Worm (Caenorhabditis elegans) whole organism, young adult: ENCODE measurements around the gene crls-1.

ENCODE experiments used
- F10E7.11 ChIP-seq: sonication (generic microtip); optimal IDR thresholded peaks from 2 replicates; lab custom pipeline; 2017; ENCODE audit warnings: mild to moderate bottlenecking, missing genetic modification characterization, moderate library complexity, missing compliant biosample characterization
- F22D6.2 ChIP-seq: sonication (generic microtip); optimal IDR thresholded peaks from 2 replicates; lab custom pipeline; 2016; ENCODE audit warnings: mild to moderate bottlenecking, missing genetic modification characterization, missing compliant biosample characterization
- F23B12.7 ChIP-seq: sonication (generic microtip); optimal IDR thresholded peaks from 2 replicates; lab custom pipeline; 2017; ENCODE audit warnings: missing genetic modification characterization, mild to moderate bottlenecking, missing compliant biosample characterization, antibody characterized with exemption, moderate library complexity; ENCODE audit not compliant: insufficient read depth
- ama-1 ChIP-seq, 3 experiments: fragments of 150-350 bp in 1 of 3; sonication (generic microtip) in 2 of 3; optimal IDR thresholded peaks; 2 replicates each; lab custom pipeline; 2014 to 2018; ENCODE audit warnings: missing biosample characterization in 2 of 3, missing genetic modification characterization in 2 of 3, missing genetic modification reagents in 2 of 3
- cebp-2 ChIP-seq: fragments of 200-800 bp; sonication (Bioruptor generic); IDR thresholded peaks from 2 replicates; pipeline ENCODE4 v1.3.6; 2022; ENCODE audit warnings: missing genetic modification characterization, missing compliant biosample characterization
- nhr-179 ChIP-seq: sonication (generic microtip); optimal IDR thresholded peaks from 2 replicates; lab custom pipeline; 2016; ENCODE audit warnings: mild to moderate bottlenecking, missing genetic modification characterization, missing compliant biosample characterization
- pha-4 ChIP-seq: fragments of 150-350 bp; sonication (generic microtip); optimal IDR thresholded peaks from 2 replicates; lab custom pipeline; 2014; ENCODE audit warnings: missing biosample characterization, missing genetic modification reagents, missing genetic modification characterization
- unc-62 ChIP-seq: fragments of 150-350 bp; optimal IDR thresholded peaks from 2 replicates; lab custom pipeline; 2014; ENCODE audit warnings: missing biosample characterization, missing genetic modification reagents, missing genetic modification characterization
- ztf-28 ChIP-seq: fragments of 200-800 bp; sonication (Bioruptor generic); IDR thresholded peaks from 2 replicates; pipeline ENCODE4 v1.3.6; 2022; ENCODE audit warnings: missing genetic modification reagents, missing genetic modification characterization, missing compliant biosample characterization

ce11 chrIII:954553-954952, 44.9 kb upstream of the crls-1 start, which contains the start of the genes T12B5.15 and T12B5.14:
- TF ChIP-seq unc-62 (GFP tag; lab: Kevin White, UChicago) (no peak), F10E7.11 (tag; lab: Kevin White, UChicago) (no peak), ztf-28 (no peak), F22D6.2 (tag; lab: Kevin White, UChicago) (no peak), ama-1 (optimal IDR thresholded peaks at IDR 0.05; lab: Kevin White, UChicago) (no peak), ama-1 (GFP tag; optimal IDR thresholded peaks at IDR 0.05; lab: Kevin White, UChicago) (no peak), F23B12.7 (no peak), cebp-2 (no peak), nhr-179 (tag; lab: Kevin White, UChicago) (no peak), pha-4 (no peak)
